Fruit fly (Drosophila melanogaster): ENCODE measurements around the gene CG34179.

CG34179 gene

DNA sequence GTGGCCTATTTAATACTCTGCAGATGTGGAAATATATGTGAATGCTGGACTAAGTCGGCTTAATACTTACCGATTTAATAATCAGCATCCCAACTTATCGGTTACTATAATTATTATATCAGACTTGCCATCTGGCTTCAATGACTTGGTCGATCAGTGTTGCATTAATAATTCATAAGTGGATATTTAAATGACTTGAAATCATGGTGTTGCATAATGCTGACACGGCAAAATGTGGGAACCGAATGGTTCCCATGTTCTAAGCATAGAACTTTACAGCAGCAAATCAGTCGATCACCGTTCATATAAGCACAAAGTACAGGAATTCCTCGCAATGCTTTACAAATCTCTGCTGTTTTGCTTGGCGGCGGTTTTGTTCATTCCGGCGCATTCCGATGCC lies 11.7 kb upstream of the CG34179 start, which contains the start of gene CG34180:
CG34180 (plus strand) TSS at position 301 of the 400 bp plus-strand sequence.
- TF ChIP-seq tai (GFP tag; optimal IDR thresholded peaks at IDR 0.05) (no peak), jim (GFP tag; optimal IDR thresholded peaks at IDR 0.05) (no peak), woc (GFP tag; optimal IDR thresholded peaks at IDR 0.05) (no peak), HLH106 (tag; optimal IDR thresholded peaks at IDR 0.05) (no peak), rgr (GFP tag; optimal IDR thresholded peaks at IDR 0.05) (no peak), pan (optimal IDR thresholded peaks at IDR 0.05) (no peak), foxo (GFP tag; optimal IDR thresholded peaks at IDR 0.05) (no peak), Jra (GFP tag; optimal IDR thresholded peaks at IDR 0.05) (no peak), CG32264 (GFP tag; optimal IDR thresholded peaks at IDR 0.05) (no peak), psq (GFP tag; optimal IDR thresholded peaks at IDR 0.05) (no peak), dsf (GFP tag; optimal IDR thresholded peaks at IDR 0.05; ENCODE audit: borderline replicate concordance) (no peak), ey (GFP tag; optimal IDR thresholded peaks at IDR 0.05) (no peak), Mio (GFP tag; optimal IDR thresholded peaks at IDR 0.05) (no peak), Hr78 (GFP tag; optimal IDR thresholded peaks at IDR 0.05) (no peak)

DNA sequence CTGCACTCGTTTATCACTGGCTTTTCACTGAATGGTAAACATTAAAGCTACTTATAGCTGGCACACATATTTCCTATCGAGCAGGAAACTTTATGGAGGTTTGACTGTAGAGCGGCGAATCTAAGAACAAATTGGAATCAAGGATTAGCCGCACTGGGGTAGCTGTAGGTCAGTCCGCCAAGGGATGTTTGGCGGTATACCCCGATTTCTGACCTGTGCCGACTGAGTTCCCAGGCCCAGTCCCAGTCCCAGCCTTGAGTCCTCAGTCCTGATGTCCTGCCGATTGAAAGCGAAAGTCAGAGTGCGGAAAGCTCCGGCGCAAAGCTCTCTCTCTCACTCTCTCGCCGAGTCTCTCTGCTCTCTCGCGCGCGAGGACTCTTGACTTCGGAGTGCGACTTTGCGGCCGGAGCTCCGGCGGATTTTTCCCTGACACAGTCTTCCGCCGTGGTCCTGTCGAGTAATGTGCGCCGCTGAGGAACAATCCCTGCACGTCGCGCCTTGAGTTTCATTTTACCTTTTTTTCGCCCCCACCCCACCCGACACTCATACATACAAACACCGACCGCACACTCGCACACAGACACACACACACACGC lies 5.5 kb upstream of the CG34179 start, which contains the start of gene CG13995:
CG13995 (plus strand) TSS at position 429 of the 596 bp plus-strand sequence.
- peak; percentile 33 for TF ChIP-seq Dif (GFP tag; optimal IDR thresholded peaks at IDR 0.05; ENCODE audit: partially characterized antibody)
- no peak for TF ChIP-seq Hr78 (GFP tag; optimal IDR thresholded peaks at IDR 0.05)

DNA sequence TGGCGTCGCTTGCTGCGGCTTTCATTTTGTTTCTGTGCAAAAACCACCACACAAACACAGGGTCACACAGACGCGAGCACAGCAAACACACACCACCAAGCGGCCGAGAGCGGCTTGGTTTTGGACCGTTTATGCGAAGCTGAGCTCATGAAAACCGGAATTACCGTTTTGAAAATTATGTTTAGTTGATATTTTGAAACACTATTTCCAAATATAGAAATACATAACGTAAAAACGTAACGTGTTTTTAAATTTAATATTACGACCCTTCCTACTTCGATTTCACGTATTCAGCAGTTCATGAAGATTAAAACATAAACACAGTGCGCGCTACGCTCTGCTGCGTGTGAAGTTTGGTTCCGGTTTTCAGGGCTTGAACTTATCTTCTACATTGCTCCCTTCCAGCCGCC lies 2.7 kb upstream of the CG34179 start:
- TF ChIP-seq CG9705 (GFP tag; optimal IDR thresholded peaks at IDR 0.05) (peak; percentile 91), CrebA (GFP tag; optimal IDR thresholded peaks at IDR 0.05; ENCODE audit: borderline replicate concordance) (no peak), Hr83 (GFP tag; optimal IDR thresholded peaks at IDR 0.05; ENCODE audit: poor library complexity, severe bottlenecking) (peak; percentile 57), jim (GFP tag; optimal IDR thresholded peaks at IDR 0.05) (no peak), Hr78 (GFP tag; optimal IDR thresholded peaks at IDR 0.05) (no peak), fru (GFP tag; optimal IDR thresholded peaks at IDR 0.05) (peak; percentile 98), Mio (GFP tag; optimal IDR thresholded peaks at IDR 0.05) (peak; percentile 53), N (GFP tag; optimal IDR thresholded peaks at IDR 0.05) (no peak), dmrt93B (GFP tag; optimal IDR thresholded peaks at IDR 0.05) (peak; percentile 75), dsf (GFP tag; optimal IDR thresholded peaks at IDR 0.05; ENCODE audit: borderline replicate concordance) (peak; percentile 76), br (GFP tag; optimal IDR thresholded peaks at IDR 0.05) (peak; percentile 97), Dfd (GFP tag; optimal IDR thresholded peaks at IDR 0.05) (no peak), woc (GFP tag; optimal IDR thresholded peaks at IDR 0.05) (peak; percentile 93), Dif (GFP tag; optimal IDR thresholded peaks at IDR 0.05; ENCODE audit: partially characterized antibody) (no peak), rgr (GFP tag; optimal IDR thresholded peaks at IDR 0.05) (peak; percentile 98), Hnf4 (GFP tag; optimal IDR thresholded peaks at IDR 0.05) (peak; percentile 94), dl (GFP tag; optimal IDR thresholded peaks at IDR 0.05; ENCODE audit: insufficient read depth in 1 of 2, partially characterized antibody in 2 of 2) (no peak), psq (GFP tag; optimal IDR thresholded peaks at IDR 0.05) (peak; percentile 90), tai (GFP tag; optimal IDR thresholded peaks at IDR 0.05) (no peak), Jra (GFP tag; optimal IDR thresholded peaks at IDR 0.05) (peak; percentile 64), Vsx2 (GFP tag; optimal IDR thresholded peaks at IDR 0.05; ENCODE audit: partially characterized antibody) (no peak), Myc (optimal IDR thresholded peaks at IDR 0.05) (no peak), Rel (GFP tag; optimal IDR thresholded peaks at IDR 0.05) (peak; percentile 87), Rel (tag; optimal IDR thresholded peaks at IDR 0.05) (peak; percentile 88), pan (optimal IDR thresholded peaks at IDR 0.05) (no peak), foxo (GFP tag; optimal IDR thresholded peaks at IDR 0.05) (peak; percentile 92 to 95), sv (GFP tag; optimal IDR thresholded peaks at IDR 0.05) (peak; percentile 97), Sp1 (GFP tag; optimal IDR thresholded peaks at IDR 0.05) (peak; percentile 97), Abd-B (GFP tag; optimal IDR thresholded peaks at IDR 0.05) (no peak), sage (GFP tag; optimal IDR thresholded peaks at IDR 0.05) (peak; percentile 88), brk (GFP tag; optimal IDR thresholded peaks at IDR 0.05) (no peak), usp (GFP tag; optimal IDR thresholded peaks at IDR 0.05) (no peak), OdsH (GFP tag; optimal IDR thresholded peaks at IDR 0.05) (peak; percentile 96), CG32264 (GFP tag; optimal IDR thresholded peaks at IDR 0.05) (peak; percentile 90), HLH106 (tag; optimal IDR thresholded peaks at IDR 0.05) (peak; percentile 94), h (GFP tag; optimal IDR thresholded peaks at IDR 0.05) (peak; percentile 98), lola (GFP tag; optimal IDR thresholded peaks at IDR 0.05) (no peak), ey (GFP tag; optimal IDR thresholded peaks at IDR 0.05) (peak; percentile 93)

Measured in whole organism, wandering third instar larva.